Worm (Caenorhabditis elegans): ENCODE measurements around the gene B0303.14.

B0303.14 gene

ce11 chrIII:8693322-8693721 is 22.7 kb downstream of the B0303.14 start, which contains the start of gene B0303.7:
Gene B0303.7 (plus strand): TSS chrIII:8693622.
- no peak for TF ChIP-seq F37B4.10 (GFP tag; IDR thresholded peaks at IDR 0.05)
- no peak for TF ChIP-seq lsl-1 (GFP tag; optimal IDR thresholded peaks at IDR 0.05)
- no peak for TF ChIP-seq rpc-1 (optimal IDR thresholded peaks at IDR 0.05)
- no peak for TF ChIP-seq rpc-1 (tag; optimal IDR thresholded peaks at IDR 0.05)
- TF ChIP-seq T07F8.4 (tag; optimal IDR thresholded peaks at IDR 0.05), result no peak
- TF ChIP-seq lsy-27 (tag; optimal IDR thresholded peaks at IDR 0.05; ENCODE audit: borderline replicate concordance, insufficient read depth), result no peak
- no peak for TF ChIP-seq D2030.7 (GFP tag; IDR thresholded peaks at IDR 0.05)
- no peak for TF ChIP-seq rec-8 (tag; optimal IDR thresholded peaks at IDR 0.05)
- no peak for TF ChIP-seq K12H6.12 (tag; optimal IDR thresholded peaks at IDR 0.05)
- TF ChIP-seq hmg-1.2 (GFP tag; IDR thresholded peaks at IDR 0.05), result no peak
- TF ChIP-seq lir-1 (GFP tag; conservative IDR thresholded peaks at IDR 0.05), result no peak
- TF ChIP-seq Y95B8A.8 (GFP tag; IDR thresholded peaks at IDR 0.05), result no peak
- TF ChIP-seq egl-44 (GFP tag; IDR thresholded peaks at IDR 0.05), result no peak
- no peak for TF ChIP-seq ceh-27 (GFP tag; optimal IDR thresholded peaks at IDR 0.05)
- TF ChIP-seq madf-8 (GFP tag; conservative IDR thresholded peaks at IDR 0.05), result no peak
- no peak for TF ChIP-seq attf-5 (GFP tag; optimal IDR thresholded peaks at IDR 0.05)
- TF ChIP-seq aptf-2 (GFP tag; conservative IDR thresholded peaks at IDR 0.05), result no peak
- no peak for TF ChIP-seq mxl-1 (tag; optimal IDR thresholded peaks at IDR 0.05)
- no peak for TF ChIP-seq T26A5.8 (tag; optimal IDR thresholded peaks at IDR 0.05)
- no peak for TF ChIP-seq pbrm-1 (GFP tag; IDR thresholded peaks at IDR 0.05)

ce11 chrIII:8689655-8690054 is 26.3 kb downstream of the B0303.14 start, which contains the start of gene B0303.4:
Gene B0303.4 (plus strand): TSS chrIII:8689850.
- TF ChIP-seq T07F8.4 (tag; optimal IDR thresholded peaks at IDR 0.05), result no peak
- peak; percentile 38; the same call in 1 of the 2 replicates for TF ChIP-seq hmg-1.2 (GFP tag; IDR thresholded peaks at IDR 0.05)
- peak; percentile 70 for TF ChIP-seq attf-5 (GFP tag; optimal IDR thresholded peaks at IDR 0.05)
- TF ChIP-seq lin-35 (GFP tag; optimal IDR thresholded peaks at IDR 0.05), result peak in 1 of 3 experiments; percentile 51
- no peak for TF ChIP-seq hmg-20 (GFP tag; IDR thresholded peaks at IDR 0.05)
- TF ChIP-seq ceh-58 (GFP tag; IDR thresholded peaks at IDR 0.05), result no peak
- peak; percentile 24 for TF ChIP-seq nhr-80 (tag; optimal IDR thresholded peaks at IDR 0.05)
- no peak for TF ChIP-seq cebp-1 (GFP tag; IDR thresholded peaks at IDR 0.05)
- peak; percentile 36 for TF ChIP-seq cebp-1 (tag; optimal IDR thresholded peaks at IDR 0.05)

ce11 chrIII:8689143-8689542 is 26.8 kb downstream of the B0303.14 start:
- TF ChIP-seq lsy-27 (tag; optimal IDR thresholded peaks at IDR 0.05; ENCODE audit: borderline replicate concordance, insufficient read depth) (no peak), ztf-18 (tag; optimal IDR thresholded peaks at IDR 0.05) (no peak), B0336.3 (GFP tag; IDR thresholded peaks at IDR 0.05) (no peak), Y79H2A.3 (GFP tag; conservative IDR thresholded peaks at IDR 0.05) (no peak), sptf-2 (GFP tag; optimal IDR thresholded peaks at IDR 0.05) (no peak), pbrm-1 (GFP tag; IDR thresholded peaks at IDR 0.05) (no peak), pha-4 (tag; optimal IDR thresholded peaks at IDR 0.05) (no peak), C17E4.6 (GFP tag; IDR thresholded peaks at IDR 0.05) (no peak), B0019.2 (GFP tag; conservative IDR thresholded peaks at IDR 0.05) (no peak), nhr-179 (tag; optimal IDR thresholded peaks at IDR 0.05) (no peak), dpl-1 (GFP tag; optimal IDR thresholded peaks at IDR 0.05) (no peak), Y95B8A.8 (GFP tag; IDR thresholded peaks at IDR 0.05) (no peak), athp-1 (tag; optimal IDR thresholded peaks at IDR 0.05) (no peak), C06A6.2 (GFP tag; conservative IDR thresholded peaks at IDR 0.05) (no peak), lag-1 (GFP tag; IDR thresholded peaks at IDR 0.05) (no peak), ztf-6 (GFP tag; IDR thresholded peaks at IDR 0.05) (no peak), ceh-91 (GFP tag; IDR thresholded peaks at IDR 0.05) (peak; percentile 27; the same call in 1 of the 2 replicates), attf-5 (GFP tag; optimal IDR thresholded peaks at IDR 0.05) (no peak), ZK185.1 (tag; optimal IDR thresholded peaks at IDR 0.05; ENCODE audit: poor library complexity, severe bottlenecking) (no peak), Y53G8AR.9 (GFP tag; conservative IDR thresholded peaks at IDR 0.05) (no peak), mcd-1 (GFP tag; IDR thresholded peaks at IDR 0.05) (no peak), T07F8.4 (tag; optimal IDR thresholded peaks at IDR 0.05) (no peak), F39B2.1 (GFP tag; IDR thresholded peaks at IDR 0.05) (no peak), repo-1 (tag; optimal IDR thresholded peaks at IDR 0.05) (no peak), hsf-1 (GFP tag; IDR thresholded peaks at IDR 0.05) (no peak), ztf-25 (GFP tag; IDR thresholded peaks at IDR 0.05) (no peak)
